Worm (Caenorhabditis elegans): ENCODE measurements around the gene wrn-1.
A peak's percentile ranks its signal among the peaks of the same experiment; 100 is the strongest.

The wrn-1 gene

DNA sequence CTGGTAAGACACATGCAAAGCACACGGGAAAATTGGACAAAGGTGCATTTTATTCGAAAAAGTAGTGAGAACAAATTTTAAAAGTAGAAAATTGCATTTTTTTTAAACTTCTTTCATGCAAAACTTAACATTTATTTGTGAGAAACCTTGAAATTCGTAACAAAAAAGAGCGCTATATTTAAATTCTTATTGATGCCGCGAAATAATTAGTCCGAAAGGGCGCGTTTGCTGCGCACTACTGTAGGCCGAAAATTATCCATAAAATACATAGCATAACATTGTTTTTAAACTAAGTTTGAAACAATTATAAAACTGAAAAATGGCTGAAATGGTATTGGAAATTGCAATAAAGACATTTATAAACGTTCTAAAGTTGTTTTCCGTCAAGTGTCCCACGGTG, 35.1 kb upstream of the wrn-1 start:
- peak; percentile 77 for TF ChIP-seq unc-130 (GFP tag; optimal IDR thresholded peaks at IDR 0.05)
- peak; percentile 58; the same call in 1 of the 2 replicates for TF ChIP-seq mcd-1 (GFP tag; IDR thresholded peaks at IDR 0.05)
- no peak for TF ChIP-seq ztf-6 (GFP tag; IDR thresholded peaks at IDR 0.05)
- peak; percentile 78 for TF ChIP-seq dpl-1 (GFP tag; optimal IDR thresholded peaks at IDR 0.05)
- no peak for TF ChIP-seq Y95B8A.8 (GFP tag; IDR thresholded peaks at IDR 0.05)
- TF ChIP-seq nfya-1 (tag; optimal IDR thresholded peaks at IDR 0.05; ENCODE audit: borderline replicate concordance, insufficient read depth), result no peak
- peak; percentile 85 for TF ChIP-seq madf-8 (GFP tag; conservative IDR thresholded peaks at IDR 0.05)
- TF ChIP-seq ceh-91 (GFP tag; IDR thresholded peaks at IDR 0.05), result peak; percentile 77
- no peak for TF ChIP-seq ztf-3 (GFP tag; optimal IDR thresholded peaks at IDR 0.05)
- TF ChIP-seq hmg-1.2 (GFP tag; IDR thresholded peaks at IDR 0.05), result peak; percentile 23; the same call in 1 of the 2 replicates
- peak; percentile 18 for TF ChIP-seq F49E8.2 (tag; optimal IDR thresholded peaks at IDR 0.05; ENCODE audit: insufficient read depth)
- TF ChIP-seq snpc-3.4 (tag; optimal IDR thresholded peaks at IDR 0.05), result peak; percentile 79
- peak; percentile 94 for TF ChIP-seq efl-1 (GFP tag; optimal IDR thresholded peaks at IDR 0.05)
- TF ChIP-seq K12H6.12 (tag; optimal IDR thresholded peaks at IDR 0.05), result no peak
- TF ChIP-seq zim-3 (tag; optimal IDR thresholded peaks at IDR 0.05), result no peak
- no peak for TF ChIP-seq ceh-40 (GFP tag; IDR thresholded peaks at IDR 0.05)
- peak; percentile 52; the same call in 1 of the 2 replicates for TF ChIP-seq F33H1.4 (GFP tag; IDR thresholded peaks at IDR 0.05)
- 0 out of 2 replicates have a peak, but pooled peaks have one; percentile 28 for TF ChIP-seq ceh-100 (GFP tag; IDR thresholded peaks at IDR 0.05)
- no peak for TF ChIP-seq nfya-2 (GFP tag; IDR thresholded peaks at IDR 0.05)
- peak; percentile 90 for TF ChIP-seq madf-6 (GFP tag; IDR thresholded peaks at IDR 0.05)
- no peak for TF ChIP-seq dox-1 (GFP tag; IDR thresholded peaks at IDR 0.05)
- TF ChIP-seq ztf-22 (GFP tag; optimal IDR thresholded peaks at IDR 0.05), result no peak
- peak; percentile 82 for TF ChIP-seq lsl-1 (GFP tag; optimal IDR thresholded peaks at IDR 0.05)
- TF ChIP-seq lin-35 (GFP tag; optimal IDR thresholded peaks at IDR 0.05), result peak in 1 of 3 experiments; percentile 67
- TF ChIP-seq lin-54 (GFP tag; optimal IDR thresholded peaks at IDR 0.05), result peak; percentile 39
- peak; percentile 40; the same call in 1 of the 2 replicates for TF ChIP-seq rcor-1 (GFP tag; IDR thresholded peaks at IDR 0.05)
- no peak for TF ChIP-seq B0035.1 (tag; optimal IDR thresholded peaks at IDR 0.05)
- TF ChIP-seq T07F8.4 (tag; optimal IDR thresholded peaks at IDR 0.05), result no peak
- TF ChIP-seq F52B5.7 (tag; optimal IDR thresholded peaks at IDR 0.05), result no peak
- TF ChIP-seq F23B12.7 (tag; optimal IDR thresholded peaks at IDR 0.05; ENCODE audit: insufficient read depth), result no peak
- peak; percentile 61 for TF ChIP-seq xnd-1 (tag; optimal IDR thresholded peaks at IDR 0.05)
- peak; percentile 61; the same call in 1 of the 2 replicates for TF ChIP-seq D2030.7 (GFP tag; IDR thresholded peaks at IDR 0.05)
- TF ChIP-seq snpc-1.3 (tag; optimal IDR thresholded peaks at IDR 0.05; ENCODE audit: insufficient read depth), result no peak
- no peak for TF ChIP-seq pbrm-1 (GFP tag; IDR thresholded peaks at IDR 0.05)

DNA sequence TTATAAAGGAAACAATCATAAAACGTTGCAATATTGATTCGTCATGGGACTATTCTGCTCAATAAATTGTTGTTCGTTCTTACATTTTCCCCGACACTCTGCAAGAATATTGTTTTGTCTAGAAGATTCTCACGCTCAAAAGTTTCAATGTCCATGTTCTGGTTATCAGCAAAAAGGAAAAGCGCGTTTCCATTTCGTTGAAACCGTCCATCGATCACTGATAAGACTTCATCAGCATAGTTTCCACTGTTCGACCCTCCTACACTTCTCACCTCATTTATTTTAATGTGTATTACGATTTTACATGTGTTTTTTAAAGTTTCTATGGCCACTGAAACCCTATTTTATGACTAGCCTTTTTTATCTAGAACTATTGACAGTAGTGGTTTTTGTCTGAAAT, 34.7 kb upstream of the wrn-1 start:
- TF ChIP-seq let-607 (tag; optimal IDR thresholded peaks at IDR 0.05), result no peak
- TF ChIP-seq nhr-80 (tag; optimal IDR thresholded peaks at IDR 0.05), result peak; percentile 68

- TF ChIP-seq mel-28 (tag; optimal IDR thresholded peaks at IDR 0.05; ENCODE audit: borderline replicate concordance) (no peak), attf-3 (GFP tag; conservative IDR thresholded peaks at IDR 0.05) (no peak), cebp-2 (GFP tag; IDR thresholded peaks at IDR 0.05) (no peak), pbrm-1 (GFP tag; IDR thresholded peaks at IDR 0.05) (no peak), T26A5.8 (tag; optimal IDR thresholded peaks at IDR 0.05) (no peak), F39B2.1 (GFP tag; IDR thresholded peaks at IDR 0.05) (no peak), ceh-79 (tag; optimal IDR thresholded peaks at IDR 0.05) (no peak), lsy-27 (tag; optimal IDR thresholded peaks at IDR 0.05; ENCODE audit: borderline replicate concordance, insufficient read depth) (no peak), attf-6 (GFP tag; IDR thresholded peaks at IDR 0.05) (no peak), madf-6 (GFP tag; IDR thresholded peaks at IDR 0.05) (no peak), nhr-80 (tag; optimal IDR thresholded peaks at IDR 0.05) (no peak), tbx-9 (tag; optimal IDR thresholded peaks at IDR 0.05; ENCODE audit: borderline replicate concordance) (no peak), snpc-1.3 (tag; optimal IDR thresholded peaks at IDR 0.05; ENCODE audit: insufficient read depth) (no peak)
These were observed 33.5 kb upstream of the wrn-1 start, which contains the start of gene toe-2 for ce11 chrII:6521316-6521715. Gene toe-2 (minus strand): TSS chrII:6521385.

Data from whole organism, young adult.